Fruit fly (Drosophila melanogaster): ENCODE data around the gene Amt.

The Amt gene

DNA sequence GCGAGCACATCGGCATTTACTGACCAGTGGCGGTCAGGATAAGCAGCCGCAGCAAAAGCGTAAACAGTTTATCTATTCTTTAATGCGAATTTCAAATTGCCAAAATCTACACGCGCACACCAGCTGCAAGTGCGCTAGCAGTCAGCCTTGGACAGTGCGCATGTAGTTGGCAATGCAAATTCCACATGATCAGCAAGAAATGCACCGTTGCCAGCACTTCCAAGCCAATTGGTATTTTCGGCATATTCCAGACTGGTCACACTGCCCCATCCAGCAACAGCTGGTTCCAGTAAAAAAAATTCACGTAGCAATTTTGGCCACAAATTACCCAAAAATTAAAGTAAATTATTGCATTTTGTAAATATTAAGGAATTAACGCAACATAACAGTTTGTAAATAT is 38.8 kb upstream of the Amt start (continued):
- no peak for TF ChIP-seq CG9876 (GFP tag; optimal IDR thresholded peaks at IDR 0.05)
- peak; percentile 64 for TF ChIP-seq sens (GFP tag)
- TF ChIP-seq CG12744 (GFP tag; optimal IDR thresholded peaks at IDR 0.05): no peak
- TF ChIP-seq nau (GFP tag; optimal IDR thresholded peaks at IDR 0.05): no peak
- peak; percentile 82 for TF ChIP-seq CG10462 (GFP tag; optimal IDR thresholded peaks at IDR 0.05)
- TF ChIP-seq CG7987 (GFP tag; optimal IDR thresholded peaks at IDR 0.05): peak; percentile 35
- TF ChIP-seq nerfin-1 (tag; optimal IDR thresholded peaks at IDR 0.05): peak; percentile 23
- no peak for TF ChIP-seq Dfd (GFP tag; optimal IDR thresholded peaks at IDR 0.05)
- TF ChIP-seq CG8924 (tag; optimal IDR thresholded peaks at IDR 0.05): peak; percentile 37
- TF ChIP-seq ATbp (GFP tag; optimal IDR thresholded peaks at IDR 0.05): no peak
- peak; percentile 13 for TF ChIP-seq CG9727 (GFP tag; optimal IDR thresholded peaks at IDR 0.05)
- TF ChIP-seq CG8290 (GFP tag; optimal IDR thresholded peaks at IDR 0.05): peak; percentile 16
- peak in 1 of 2 experiments; percentile 78 for TF ChIP-seq CG8290 (tag; optimal IDR thresholded peaks at IDR 0.05)
- TF ChIP-seq ranshi (GFP tag; IDR thresholded peaks at IDR 0.05): no peak
- peak; percentile 98 for TF ChIP-seq sd (tag; optimal IDR thresholded peaks at IDR 0.05)
- TF ChIP-seq nmo (GFP tag; optimal IDR thresholded peaks at IDR 0.05): peak; percentile 65
- TF ChIP-seq so (GFP tag; IDR thresholded peaks at IDR 0.05): no peak
- TF ChIP-seq CG32532 (GFP tag; IDR thresholded peaks at IDR 0.05): no peak
- TF ChIP-seq sc (optimal IDR thresholded peaks at IDR 0.05): no peak
- TF ChIP-seq sc (GFP tag; optimal IDR thresholded peaks at IDR 0.05): no peak
- TF ChIP-seq CG6654 (GFP tag; optimal IDR thresholded peaks at IDR 0.05): no peak
- peak; percentile 85 for TF ChIP-seq scrt (GFP tag; optimal IDR thresholded peaks at IDR 0.05)
- TF ChIP-seq CG7928 (GFP tag; optimal IDR thresholded peaks at IDR 0.05): peak; percentile 18
- no peak for TF ChIP-seq Eip74EF (GFP tag; optimal IDR thresholded peaks at IDR 0.05)
- peak; percentile 43 for TF ChIP-seq zen (tag; optimal IDR thresholded peaks at IDR 0.05)
- peak; percentile 93 for TF ChIP-seq CG17186 (GFP tag; optimal IDR thresholded peaks at IDR 0.05)
- TF ChIP-seq gt (GFP tag; IDR thresholded peaks at IDR 0.05): no peak
- TF ChIP-seq CG15514 (GFP tag; optimal IDR thresholded peaks at IDR 0.05): peak; percentile 83
- no peak for TF ChIP-seq CG4360 (GFP tag; IDR thresholded peaks at IDR 0.05)
- peak; percentile 6 for TF ChIP-seq Dad (GFP tag; optimal IDR thresholded peaks at IDR 0.05)
- no peak for TF ChIP-seq grau (tag; optimal IDR thresholded peaks at IDR 0.05)
- peak in 1 of 2 experiments; percentile 34 for TF ChIP-seq tll (GFP tag; optimal IDR thresholded peaks at IDR 0.05)
- no peak for TF ChIP-seq Rfx (GFP tag; IDR thresholded peaks at IDR 0.05)
- TF ChIP-seq CG10654 (GFP tag; optimal IDR thresholded peaks at IDR 0.05): no peak
- TF ChIP-seq mirr (GFP tag; optimal IDR thresholded peaks at IDR 0.05): peak; percentile 8
- TF ChIP-seq CG1792 (GFP tag; optimal IDR thresholded peaks at IDR 0.05): peak; percentile 4
- no peak for TF ChIP-seq ERR (GFP tag; optimal IDR thresholded peaks at IDR 0.05)
- TF ChIP-seq jumu (GFP tag; optimal IDR thresholded peaks at IDR 0.05): peak; percentile 46
- peak; percentile 92 for TF ChIP-seq CG1603 (tag; optimal IDR thresholded peaks at IDR 0.05)
- peak; percentile 90 for TF ChIP-seq Dip3 (GFP tag; optimal IDR thresholded peaks at IDR 0.05)
- TF ChIP-seq zfh2 (GFP tag; optimal IDR thresholded peaks at IDR 0.05): peak; percentile 2
- TF ChIP-seq Bgb (GFP tag; IDR thresholded peaks at IDR 0.05; ENCODE audit: partially characterized antibody): no peak
- no peak for TF ChIP-seq CG3407 (GFP tag; optimal IDR thresholded peaks at IDR 0.05)
- TF ChIP-seq CG12299 (tag; optimal IDR thresholded peaks at IDR 0.05): no peak
- no peak for TF ChIP-seq emc (GFP tag; optimal IDR thresholded peaks at IDR 0.05)
- TF ChIP-seq CG8388 (GFP tag; optimal IDR thresholded peaks at IDR 0.05): no peak
- no peak for TF ChIP-seq CG31388 (GFP tag; optimal IDR thresholded peaks at IDR 0.05)
- TF ChIP-seq kay (GFP tag; optimal IDR thresholded peaks at IDR 0.05): peak; percentile 42
- no peak for TF ChIP-seq Mrtf (GFP tag; IDR thresholded peaks at IDR 0.05)
- no peak for TF ChIP-seq NC2α (GFP tag; optimal IDR thresholded peaks at IDR 0.05)
- TF ChIP-seq CG8478 (optimal IDR thresholded peaks at IDR 0.05): peak; percentile 65
- TF ChIP-seq phol (tag; optimal IDR thresholded peaks at IDR 0.05): peak; percentile 55

All from whole organism, embryonic.